Worm (Caenorhabditis elegans) whole organism, L4 larva: Measurements from ENCODE around the gene F14F7.5.

Experiments used
- F10B5.3 ChIP-seq: sonication (generic microtip); optimal IDR thresholded peaks from 2 replicates; lab custom pipeline; 2016; ENCODE audit warnings: mild to moderate bottlenecking, missing genetic modification characterization, missing compliant biosample characterization
- ceh-82 ChIP-seq: sonication (generic microtip); optimal IDR thresholded peaks from 2 replicates; lab custom pipeline; 2017; ENCODE audit warnings: missing biosample characterization, missing genetic modification characterization
- egl-43 ChIP-seq: fragments of 200-800 bp; sonication (Bioruptor generic); IDR thresholded peaks from 2 replicates; pipeline ENCODE4 v1.3.6; 2022; ENCODE audit warnings: missing genetic modification reagents, missing genetic modification characterization, missing compliant biosample characterization
- lin-13 ChIP-seq: fragments of 150-350 bp; optimal IDR thresholded peaks from 2 replicates; lab custom pipeline; 2014; ENCODE audit warnings: missing biosample characterization, missing genetic modification reagents, missing genetic modification characterization
- lin-15B ChIP-seq: fragments of 150-350 bp; sonication (generic microtip); optimal IDR thresholded peaks from 3 replicates; lab custom pipeline; 2014; ENCODE audit warnings: missing biosample characterization, missing genetic modification characterization
- lsy-2 ChIP-seq, 2 experiments: fragments of 150-350 bp in 1 of 2; sonication (generic microtip) in 1 of 2; optimal IDR thresholded peaks; 2 replicates each; lab custom pipeline; 2014 to 2017; ENCODE audit warnings: missing biosample characterization in 2 of 2, missing genetic modification characterization in 2 of 2
- nhr-11 ChIP-seq: fragments of 150-350 bp; optimal IDR thresholded peaks from 2 replicates; lab custom pipeline; 2014; ENCODE audit warnings: missing biosample characterization, missing genetic modification characterization
- nhr-237 ChIP-seq: sonication (generic microtip); optimal IDR thresholded peaks from 2 replicates; lab custom pipeline; 2017; ENCODE audit warnings: missing biosample characterization, missing genetic modification characterization
- nhr-25 ChIP-seq: sonication (generic microtip); optimal IDR thresholded peaks from 2 replicates; lab custom pipeline; 2017; ENCODE audit warnings: missing genetic modification characterization, mild to moderate bottlenecking, missing compliant biosample characterization, antibody characterized with exemption, moderate library complexity, borderline replicate concordance; ENCODE audit not compliant: insufficient read depth
- nhr-28 ChIP-seq: fragments of 150-350 bp; optimal IDR thresholded peaks from 2 replicates; lab custom pipeline; 2014; ENCODE audit warnings: missing biosample characterization, missing genetic modification characterization
- pqm-1 ChIP-seq: sonication (generic microtip); optimal IDR thresholded peaks from 2 replicates; lab custom pipeline; 2017; ENCODE audit warnings: missing biosample characterization, missing genetic modification characterization
- unc-130 ChIP-seq: sonication (generic microtip); optimal IDR thresholded peaks from 2 replicates; lab custom pipeline; 2016; ENCODE audit warnings: missing genetic modification reagents, missing genetic modification characterization, missing compliant biosample characterization
- unc-39 ChIP-seq: sonication (generic microtip); optimal IDR thresholded peaks from 2 replicates; lab custom pipeline; 2017; ENCODE audit warnings: missing biosample characterization, missing genetic modification characterization

ce11 chrIII:13019547-13020098, 12.2 kb upstream of the F14F7.5 start:
- no peak for TF ChIP-seq lin-15B
- TF ChIP-seq nhr-25: no peak
- TF ChIP-seq lin-13: no peak
- TF ChIP-seq nhr-237 (tag; lab: Kevin White, UChicago): no peak
- no peak for TF ChIP-seq unc-130 (GFP tag; lab: Kevin White, UChicago)
- TF ChIP-seq egl-43 (GFP tag; lab: Robert Waterston, UW): no peak
- no peak for TF ChIP-seq F10B5.3
- no peak for TF ChIP-seq lsy-2 (tag; optimal IDR thresholded peaks at IDR 0.05; lab: Kevin White, UChicago)
- TF ChIP-seq nhr-28 (tag; lab: Kevin White, UChicago): no peak
- no peak for TF ChIP-seq pqm-1
- no peak for TF ChIP-seq unc-39 (tag; lab: Kevin White, UChicago)
- TF ChIP-seq nhr-11 (tag; lab: Kevin White, UChicago): no peak
- TF ChIP-seq ceh-82: no peak
